Worm (Caenorhabditis elegans) whole organism, L2 larva: ENCODE data around the gene F28G4.2.

Experiments used
- C34F6.9 ChIP-seq: fragments of 150-350 bp; optimal IDR thresholded peaks from 2 replicates; lab custom pipeline; 2014; ENCODE audit warnings: missing biosample characterization, missing genetic modification characterization
- F13H6.1 ChIP-seq: sonication (generic microtip); optimal IDR thresholded peaks from 2 replicates; lab custom pipeline; 2016; ENCODE audit warnings: missing genetic modification characterization, missing compliant biosample characterization
- R02D3.7 ChIP-seq: fragments of 150-350 bp; optimal IDR thresholded peaks from 2 replicates; lab custom pipeline; 2014; ENCODE audit warnings: missing biosample characterization, missing genetic modification characterization
- Y55F3AM.14 ChIP-seq: fragments of 200-800 bp; sonication (Bioruptor generic); optimal IDR thresholded peaks from 2 replicates; lab custom pipeline; 2018; ENCODE audit warnings: mild to moderate bottlenecking, missing genetic modification characterization, missing compliant biosample characterization
- alr-1 ChIP-seq: fragments of 150-350 bp; optimal IDR thresholded peaks from 2 replicates; lab custom pipeline; 2014; ENCODE audit warnings: missing biosample characterization, missing genetic modification characterization
- ama-1 ChIP-seq: fragments of 150-350 bp; optimal IDR thresholded peaks from 2 replicates; lab custom pipeline; 2018; ENCODE audit warnings: inconsistent platforms
- blmp-1 ChIP-seq: sonication (generic microtip); optimal IDR thresholded peaks from 2 replicates; lab custom pipeline; 2017; ENCODE audit warnings: missing genetic modification characterization, mild to moderate bottlenecking, missing compliant biosample characterization, antibody characterized with exemption, moderate library complexity; ENCODE audit not compliant: insufficient read depth
- ceh-16 ChIP-seq: fragments of 150-350 bp; optimal IDR thresholded peaks from 2 replicates; lab custom pipeline; 2014; ENCODE audit warnings: missing biosample characterization, missing genetic modification characterization
- ceh-82 ChIP-seq: fragments of 150-350 bp; optimal IDR thresholded peaks from 2 replicates; lab custom pipeline; 2014; ENCODE audit warnings: missing biosample characterization, missing genetic modification characterization
- crh-2 ChIP-seq: sonication (generic microtip); optimal IDR thresholded peaks from 2 replicates; lab custom pipeline; 2017; ENCODE audit warnings: missing biosample characterization, missing genetic modification characterization
- dmd-4 ChIP-seq: sonication (generic microtip); optimal IDR thresholded peaks from 2 replicates; lab custom pipeline; 2017; ENCODE audit warnings: missing biosample characterization, missing genetic modification characterization
- egl-27 ChIP-seq: sonication (generic microtip); optimal IDR thresholded peaks from 3 replicates; lab custom pipeline; 2017; ENCODE audit warnings: missing biosample characterization, missing genetic modification reagents, missing genetic modification characterization
- elt-1 ChIP-seq: fragments of 150-350 bp; optimal IDR thresholded peaks from 2 replicates; lab custom pipeline; 2014; ENCODE audit warnings: missing biosample characterization, missing genetic modification characterization
- elt-3 ChIP-seq: sonication (generic microtip); optimal IDR thresholded peaks from 2 replicates; lab custom pipeline; 2017; ENCODE audit warnings: missing biosample characterization, missing genetic modification characterization
- fos-1 ChIP-seq: fragments of 150-350 bp; optimal IDR thresholded peaks from 2 replicates; lab custom pipeline; 2014; ENCODE audit warnings: missing biosample characterization, missing genetic modification characterization
- gmeb-1 ChIP-seq: fragments of 150-350 bp; optimal IDR thresholded peaks from 2 replicates; lab custom pipeline; 2014; ENCODE audit warnings: missing biosample characterization, missing genetic modification characterization
- lin-11 ChIP-seq: fragments of 150-350 bp; sonication (generic microtip); optimal IDR thresholded peaks from 2 replicates; lab custom pipeline; 2014; ENCODE audit warnings: missing biosample characterization, missing genetic modification characterization, inconsistent platforms, mixed read lengths
- lin-13 ChIP-seq: fragments of 150-350 bp; optimal IDR thresholded peaks from 2 replicates; lab custom pipeline; 2014; ENCODE audit warnings: missing biosample characterization, missing genetic modification reagents, missing genetic modification characterization
- lin-39 ChIP-seq: fragments of 150-350 bp; optimal IDR thresholded peaks from 2 replicates; lab custom pipeline; 2014; ENCODE audit warnings: missing biosample characterization, missing genetic modification reagents, missing genetic modification characterization
- lsy-2 ChIP-seq, 2 experiments: fragments of 150-350 bp in 1 of 2; sonication (generic microtip) in 1 of 2; optimal IDR thresholded peaks; 2 replicates each; lab custom pipeline; 2014 to 2017; ENCODE audit warnings: missing biosample characterization in 2 of 2, missing genetic modification characterization in 2 of 2
- mab-5 ChIP-seq: fragments of 150-350 bp; optimal IDR thresholded peaks from 2 replicates; lab custom pipeline; 2014; ENCODE audit warnings: missing biosample characterization, missing genetic modification characterization
- mbf-1 ChIP-seq: sonication (generic microtip); optimal IDR thresholded peaks from 2 replicates; lab custom pipeline; 2017; ENCODE audit warnings: missing biosample characterization, missing genetic modification characterization
- nhr-10 ChIP-seq: sonication (generic microtip); optimal IDR thresholded peaks from 2 replicates; lab custom pipeline; 2017; ENCODE audit warnings: missing biosample characterization, missing genetic modification characterization
- nhr-11 ChIP-seq: fragments of 150-350 bp; optimal IDR thresholded peaks from 2 replicates; lab custom pipeline; 2014; ENCODE audit warnings: missing biosample characterization, missing genetic modification characterization
- nhr-12 ChIP-seq: fragments of 150-350 bp; optimal IDR thresholded peaks from 2 replicates; lab custom pipeline; 2014; ENCODE audit warnings: missing biosample characterization, missing genetic modification characterization
- nhr-129 ChIP-seq: fragments of 150-350 bp; optimal IDR thresholded peaks from 2 replicates; lab custom pipeline; 2014; ENCODE audit warnings: missing biosample characterization, missing genetic modification characterization
- nhr-21 ChIP-seq: fragments of 150-350 bp; optimal IDR thresholded peaks from 2 replicates; lab custom pipeline; 2014; ENCODE audit warnings: missing biosample characterization, missing genetic modification characterization
- nhr-23 ChIP-seq: fragments of 150-350 bp; optimal IDR thresholded peaks from 2 replicates; lab custom pipeline; 2014; ENCODE audit warnings: missing biosample characterization, missing genetic modification reagents, missing genetic modification characterization
- nhr-237 ChIP-seq: fragments of 150-350 bp; optimal IDR thresholded peaks from 2 replicates; lab custom pipeline; 2014; ENCODE audit warnings: missing biosample characterization, missing genetic modification characterization
- nhr-25 ChIP-seq: fragments of 150-350 bp; sonication (generic microtip); optimal IDR thresholded peaks from 3 replicates; lab custom pipeline; 2014; ENCODE audit warnings: missing biosample characterization, missing genetic modification characterization
- nhr-77 ChIP-seq: fragments of 150-350 bp; optimal IDR thresholded peaks from 2 replicates; lab custom pipeline; 2014; ENCODE audit warnings: missing biosample characterization, missing genetic modification characterization
- skn-1 ChIP-seq: sonication (generic microtip); optimal IDR thresholded peaks from 2 replicates; lab custom pipeline; 2017; ENCODE audit warnings: missing biosample characterization, missing genetic modification characterization
- sma-3 ChIP-seq: sonication (generic microtip); optimal IDR thresholded peaks from 2 replicates; lab custom pipeline; 2016; ENCODE audit warnings: missing genetic modification reagents, missing genetic modification characterization, missing compliant biosample characterization
- sma-9 ChIP-seq, 2 experiments: fragments of 150-350 bp in 1 of 2; sonication (generic microtip) in 1 of 2; optimal IDR thresholded peaks; 2 replicates each; lab custom pipeline; 2014 to 2016; ENCODE audit warnings: missing genetic modification characterization in 2 of 2, mild to moderate bottlenecking in 1 of 2, missing biosample characterization in 1 of 2, missing compliant biosample characterization in 1 of 2, missing genetic modification reagents in 1 of 2, moderate library complexity in 1 of 2
- snpc-4 ChIP-seq: fragments of 150-350 bp; optimal IDR thresholded peaks from 2 replicates; lab custom pipeline; 2014; ENCODE audit warnings: missing biosample characterization, missing genetic modification characterization
- unc-39 ChIP-seq: fragments of 150-350 bp; optimal IDR thresholded peaks from 2 replicates; lab custom pipeline; 2014; ENCODE audit warnings: missing biosample characterization, missing genetic modification characterization
- unc-55 ChIP-seq: fragments of 150-350 bp; sonication (generic microtip); optimal IDR thresholded peaks from 3 replicates; lab custom pipeline; 2014; ENCODE audit warnings: missing biosample characterization, missing genetic modification reagents, missing genetic modification characterization
- unc-62 ChIP-seq: fragments of 150-350 bp; optimal IDR thresholded peaks from 2 replicates; lab custom pipeline; 2014; ENCODE audit warnings: missing biosample characterization, missing genetic modification reagents, missing genetic modification characterization
- ztf-1 ChIP-seq: fragments of 200-800 bp; sonication (Bioruptor generic); conservative IDR thresholded peaks from 2 replicates; pipeline ENCODE4 v1.3.6; 2022; ENCODE audit warnings: missing genetic modification characterization, missing compliant biosample characterization
- ztf-4 ChIP-seq: fragments of 150-350 bp; optimal IDR thresholded peaks from 2 replicates; lab custom pipeline; 2014; ENCODE audit warnings: missing biosample characterization, missing genetic modification characterization

Gene F28G4.2

ce11 chrV:16277918-16278317, 4.2 kb downstream of the F28G4.2 start, which contains the start of gene cyp-37B1:
TSS of gene cyp-37B1 (plus strand) at chrV:16278116.
- TF ChIP-seq lin-39 (tag; lab: Kevin White, UChicago) (no peak), blmp-1 (tag; lab: Kevin White, UChicago) (no peak), Y55F3AM.14 (no peak), unc-55 (GFP tag; lab: Kevin White, UChicago) (no peak), lin-13 (GFP tag; lab: Kevin White, UChicago) (no peak), nhr-23 (tag; lab: Kevin White, UChicago) (no peak), ama-1 (lab: Kevin White, UChicago) (no peak), gmeb-1 (tag; lab: Kevin White, UChicago) (peak; percentile 45), nhr-12 (tag; lab: Kevin White, UChicago) (no peak), lin-11 (tag; lab: Kevin White, UChicago) (no peak), snpc-4 (no peak), sma-3 (GFP tag; lab: Kevin White, UChicago) (no peak), nhr-237 (no peak), ztf-1 (no peak), nhr-10 (tag; lab: Kevin White, UChicago) (no peak), elt-3 (tag; lab: Kevin White, UChicago) (no peak), mbf-1 (no peak), lsy-2 (tag; optimal IDR thresholded peaks at IDR 0.05; lab: Kevin White, UChicago) (no peak), egl-27 (tag; lab: Kevin White, UChicago) (no peak), crh-2 (peak; percentile 10), nhr-21 (no peak), fos-1 (tag; lab: Kevin White, UChicago) (peak; percentile 64), C34F6.9 (tag; lab: Kevin White, UChicago) (no peak), F13H6.1 (tag; lab: Kevin White, UChicago) (no peak), ceh-82 (tag; lab: Kevin White, UChicago) (no peak), mab-5 (tag; lab: Kevin White, UChicago) (no peak), sma-9 (GFP tag; optimal IDR thresholded peaks at IDR 0.05; lab: Kevin White, UChicago) (peak; percentile 76), sma-9 (tag; optimal IDR thresholded peaks at IDR 0.05; lab: Kevin White, UChicago) (no peak)

- TF ChIP-seq lin-11 (tag; lab: Kevin White, UChicago) (no peak), sma-9 (GFP tag; optimal IDR thresholded peaks at IDR 0.05; lab: Kevin White, UChicago) (no peak), sma-9 (tag; optimal IDR thresholded peaks at IDR 0.05; lab: Kevin White, UChicago) (no peak), alr-1 (tag; lab: Kevin White, UChicago) (no peak), nhr-25 (no peak), dmd-4 (no peak), skn-1 (tag; lab: Kevin White, UChicago) (no peak), nhr-12 (tag; lab: Kevin White, UChicago) (no peak), C34F6.9 (tag; lab: Kevin White, UChicago) (no peak), unc-39 (no peak), nhr-21 (no peak), ceh-82 (tag; lab: Kevin White, UChicago) (no peak), nhr-11 (tag; lab: Kevin White, UChicago) (no peak), unc-62 (no peak), lin-13 (GFP tag; lab: Kevin White, UChicago) (no peak)
Observed at ce11 chrV:16275347-16275746, 6.8 kb downstream of the F28G4.2 start, which contains the start of gene pacl-1. TSS of gene pacl-1 (minus strand) at chrV:16275447.

ce11 chrV:16271121-16271520, 11.0 kb downstream of the F28G4.2 start, which contains the start of gene T13F3.6:
TSS of gene T13F3.6 (minus strand) at chrV:16271221.
- TF ChIP-seq R02D3.7 (tag; lab: Kevin White, UChicago) (no peak), lsy-2 (tag; optimal IDR thresholded peaks at IDR 0.05; lab: Kevin White, UChicago) (no peak), nhr-129 (tag; lab: Kevin White, UChicago) (no peak), dmd-4 (no peak), nhr-21 (no peak), lin-11 (tag; lab: Kevin White, UChicago) (no peak), elt-3 (tag; lab: Kevin White, UChicago) (no peak), blmp-1 (tag; lab: Kevin White, UChicago) (no peak), ceh-16 (tag; lab: Kevin White, UChicago) (no peak), elt-1 (tag; lab: Kevin White, UChicago) (no peak), nhr-77 (no peak), ztf-4 (no peak), unc-39 (no peak)
